Fruit fly (Drosophila melanogaster): ENCODE measurements around the gene Jon25Biii.

Gene Jon25Biii

DNA sequence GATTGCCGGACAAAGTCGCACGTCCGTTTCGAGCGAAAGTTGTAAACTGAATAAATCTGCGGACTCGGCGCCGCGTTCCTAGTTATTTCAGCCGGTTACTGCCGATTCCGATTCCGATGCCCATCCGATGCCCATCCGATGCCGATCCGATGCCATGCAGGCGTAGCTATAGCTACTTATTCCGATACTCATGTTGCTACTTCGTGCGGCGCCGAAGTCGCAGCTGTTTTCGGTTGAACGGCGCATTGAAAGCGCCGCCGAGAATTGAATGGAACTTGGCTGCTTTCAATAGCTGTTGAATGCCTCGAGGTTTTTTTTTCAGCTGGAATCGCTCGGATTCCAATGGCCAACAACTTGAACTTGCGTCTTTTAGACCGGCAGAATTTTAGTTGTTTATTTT lies 22.2 kb downstream of the Jon25Biii start (continued):
- TF ChIP-seq CG5953 (GFP tag; IDR thresholded peaks at IDR 0.05) (no peak), pb (GFP tag; optimal IDR thresholded peaks at IDR 0.05) (no peak), CG15479 (GFP tag; optimal IDR thresholded peaks at IDR 0.05) (no peak), CG1647 (GFP tag; optimal IDR thresholded peaks at IDR 0.05) (no peak), D (optimal IDR thresholded peaks at IDR 0.05) (no peak), D (GFP tag; optimal IDR thresholded peaks at IDR 0.05) (no peak), CG14667 (GFP tag; IDR thresholded peaks at IDR 0.05) (no peak), Lim3 (GFP tag; IDR thresholded peaks at IDR 0.05) (no peak), z (GFP tag; IDR thresholded peaks at IDR 0.05) (no peak), Myb (GFP tag; optimal IDR thresholded peaks at IDR 0.05) (no peak), CG3838 (GFP tag; optimal IDR thresholded peaks at IDR 0.05) (no peak), so (GFP tag; IDR thresholded peaks at IDR 0.05) (0 out of 3 replicates have a peak, but pooled peaks have one; percentile 34), Rfx (GFP tag; IDR thresholded peaks at IDR 0.05) (peak; percentile 42; the same call in 1 of the 2 replicates), CG8359 (GFP tag; optimal IDR thresholded peaks at IDR 0.05; ENCODE audit: borderline replicate concordance) (no peak), lab (GFP tag; optimal IDR thresholded peaks at IDR 0.05) (peak; percentile 68), Deaf1 (tag; optimal IDR thresholded peaks at IDR 0.05) (peak; percentile 91), tna (GFP tag; IDR thresholded peaks at IDR 0.05; ENCODE audit: partially characterized antibody) (no peak), kah (GFP tag; optimal IDR thresholded peaks at IDR 0.05) (no peak), dysf (GFP tag; IDR thresholded peaks at IDR 0.05) (no peak), hb (GFP tag; IDR thresholded peaks at IDR 0.05; ENCODE audit: partially characterized antibody) (no peak), CG15514 (GFP tag; optimal IDR thresholded peaks at IDR 0.05) (peak; percentile 45), CG17385 (GFP tag; optimal IDR thresholded peaks at IDR 0.05) (peak; percentile 17), CG9609 (GFP tag; optimal IDR thresholded peaks at IDR 0.05) (no peak), pan (optimal IDR thresholded peaks at IDR 0.05) (no peak), pan (GFP tag; optimal IDR thresholded peaks at IDR 0.05 in 1 of 2, IDR thresholded peaks at IDR 0.05 in 1 of 2) (no peak), schlank (tag; optimal IDR thresholded peaks at IDR 0.05) (no peak), fd64A (GFP tag; optimal IDR thresholded peaks at IDR 0.05) (no peak), NfI (GFP tag; optimal IDR thresholded peaks at IDR 0.05) (no peak), CG13894 (tag; optimal IDR thresholded peaks at IDR 0.05) (peak; percentile 100), Hmr (GFP tag; optimal IDR thresholded peaks at IDR 0.05) (peak; percentile 70), CG18599 (GFP tag; optimal IDR thresholded peaks at IDR 0.05) (peak; percentile 73), CG32767 (GFP tag; IDR thresholded peaks at IDR 0.05) (no peak), Med (GFP tag) (peak; percentile 26), zf30C (GFP tag; optimal IDR thresholded peaks at IDR 0.05) (no peak)

DNA sequence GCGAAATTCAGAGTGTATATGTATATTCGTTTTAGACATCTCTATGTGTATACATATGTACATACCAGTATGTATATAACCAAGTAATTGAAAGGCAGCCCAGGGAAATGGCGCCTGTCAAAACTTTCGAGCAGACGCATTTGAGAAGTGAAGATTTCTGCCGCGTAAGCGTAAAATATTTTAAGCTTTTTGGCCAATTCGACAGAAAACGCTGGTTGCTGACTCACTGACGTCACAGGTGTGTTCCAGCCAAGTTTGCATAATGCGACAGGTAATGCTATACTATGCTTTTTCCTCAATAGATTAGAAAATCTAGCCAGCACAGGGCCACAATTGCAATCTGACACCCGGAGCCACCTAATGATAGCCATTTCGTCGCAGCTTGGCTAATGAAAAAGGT lies 33.8 kb downstream of the Jon25Biii start:
- TF ChIP-seq Deaf1 (tag; optimal IDR thresholded peaks at IDR 0.05) (no peak), fd64A (GFP tag; optimal IDR thresholded peaks at IDR 0.05) (no peak), pita (GFP tag; optimal IDR thresholded peaks at IDR 0.05) (no peak), slp2 (GFP tag; optimal IDR thresholded peaks at IDR 0.05) (no peak), Mes4 (GFP tag; optimal IDR thresholded peaks at IDR 0.05) (no peak), NfI (GFP tag; optimal IDR thresholded peaks at IDR 0.05) (no peak), CG11247 (GFP tag; IDR thresholded peaks at IDR 0.05) (no peak), tna (GFP tag; IDR thresholded peaks at IDR 0.05; ENCODE audit: partially characterized antibody) (no peak), CG10979 (tag; optimal IDR thresholded peaks at IDR 0.05) (no peak), Dref (GFP tag; IDR thresholded peaks at IDR 0.05) (no peak), slbo (GFP tag; IDR thresholded peaks at IDR 0.05) (no peak), psq (GFP tag; optimal IDR thresholded peaks at IDR 0.05) (no peak), CG9437 (GFP tag; optimal IDR thresholded peaks at IDR 0.05) (no peak), NC2α (GFP tag; optimal IDR thresholded peaks at IDR 0.05) (no peak)
